Worm (Caenorhabditis elegans): ENCODE measurements around the gene dnj-20.

The dnj-20 gene

ce11 chrII:9601069-9601468, 22.9 kb downstream of the dnj-20 start (continued):
- TF ChIP-seq ztf-11 (tag; optimal IDR thresholded peaks at IDR 0.05) (no peak), Y116A8C.19 (tag; optimal IDR thresholded peaks at IDR 0.05; ENCODE audit: borderline replicate concordance) (no peak), irx-1 (tag; optimal IDR thresholded peaks at IDR 0.05) (peak; percentile 66), ceh-8 (GFP tag; optimal IDR thresholded peaks at IDR 0.05) (no peak), unc-130 (tag; optimal IDR thresholded peaks at IDR 0.05) (peak; percentile 94), grh-1 (GFP tag; IDR thresholded peaks at IDR 0.05) (peak; percentile 55), hpl-2 (GFP tag; optimal IDR thresholded peaks at IDR 0.05) (peak; percentile 7), nhr-20 (tag; optimal IDR thresholded peaks at IDR 0.05) (peak; percentile 96), nhr-237 (tag; optimal IDR thresholded peaks at IDR 0.05) (no peak), nhr-90 (tag; optimal IDR thresholded peaks at IDR 0.05; ENCODE audit: poor library complexity) (peak; percentile 87), efl-3 (GFP tag; optimal IDR thresholded peaks at IDR 0.05) (no peak), fos-1 (tag; optimal IDR thresholded peaks at IDR 0.05) (peak; percentile 22), lin-13 (GFP tag; optimal IDR thresholded peaks at IDR 0.05) (peak; percentile 65), ztf-4 (tag; optimal IDR thresholded peaks at IDR 0.05) (peak; percentile 83), elt-2 (tag; optimal IDR thresholded peaks at IDR 0.05) (no peak), alr-1 (tag; optimal IDR thresholded peaks at IDR 0.05; ENCODE audit: borderline replicate concordance) (no peak), rnt-1 (tag; optimal IDR thresholded peaks at IDR 0.05) (peak; percentile 67), zag-1 (tag; optimal IDR thresholded peaks at IDR 0.05) (no peak), mep-1 (tag; optimal IDR thresholded peaks at IDR 0.05) (peak; percentile 83), tbx-2 (tag; optimal IDR thresholded peaks at IDR 0.05) (peak; percentile 73), blmp-1 (tag; optimal IDR thresholded peaks at IDR 0.05) (peak; percentile 97), lsy-2 (tag; optimal IDR thresholded peaks at IDR 0.05) (peak; percentile 68 to 74), lir-3 (tag; optimal IDR thresholded peaks at IDR 0.05; ENCODE audit: poor library complexity) (peak; percentile 63), C04F5.9 (tag; optimal IDR thresholded peaks at IDR 0.05) (no peak), ets-5 (GFP tag; IDR thresholded peaks at IDR 0.05) (no peak), zip-4 (GFP tag; optimal IDR thresholded peaks at IDR 0.05) (peak; percentile 7), nhr-19 (GFP tag; conservative IDR thresholded peaks at IDR 0.05) (peak; percentile 94), nhr-11 (tag; optimal IDR thresholded peaks at IDR 0.05) (peak; percentile 88), unc-98 (GFP tag; IDR thresholded peaks at IDR 0.05) (no peak), C16A3.4 (tag; optimal IDR thresholded peaks at IDR 0.05) (peak; percentile 61), tlp-1 (tag; optimal IDR thresholded peaks at IDR 0.05) (no peak)

- TF ChIP-seq nhr-20 (tag; optimal IDR thresholded peaks at IDR 0.05) (no peak), snu-23 (GFP tag; optimal IDR thresholded peaks at IDR 0.05) (peak; percentile 9), unc-98 (GFP tag; IDR thresholded peaks at IDR 0.05) (no peak), skn-1 (tag; optimal IDR thresholded peaks at IDR 0.05) (no peak), lin-35 (GFP tag; optimal IDR thresholded peaks at IDR 0.05) (peak in 1 of 2 experiments; percentile 11), nhr-47 (tag; optimal IDR thresholded peaks at IDR 0.05) (no peak), ztf-4 (tag; optimal IDR thresholded peaks at IDR 0.05) (peak; percentile 36), nhr-84 (tag; optimal IDR thresholded peaks at IDR 0.05) (no peak), lin-14 (GFP tag; optimal IDR thresholded peaks at IDR 0.05) (peak; percentile 25), unc-62 (GFP tag; optimal IDR thresholded peaks at IDR 0.05) (no peak), efl-1 (optimal IDR thresholded peaks at IDR 0.05) (no peak), efl-1 (GFP tag; optimal IDR thresholded peaks at IDR 0.05 in 1 of 2) (peak in 1 of 2 experiments; percentile 37), elt-2 (tag; optimal IDR thresholded peaks at IDR 0.05) (peak; percentile 43), hlh-4 (tag; optimal IDR thresholded peaks at IDR 0.05) (no peak), nhr-19 (GFP tag; conservative IDR thresholded peaks at IDR 0.05) (peak; percentile 35), fkh-8 (tag; optimal IDR thresholded peaks at IDR 0.05) (no peak), nhr-71 (tag; optimal IDR thresholded peaks at IDR 0.05) (peak; percentile 46), nhr-11 (tag; optimal IDR thresholded peaks at IDR 0.05) (peak; percentile 46), elt-3 (tag; optimal IDR thresholded peaks at IDR 0.05) (no peak), mep-1 (tag; optimal IDR thresholded peaks at IDR 0.05) (no peak), zag-1 (tag; optimal IDR thresholded peaks at IDR 0.05) (no peak), egl-13 (tag; optimal IDR thresholded peaks at IDR 0.05) (no peak), mab-9 (GFP tag; IDR thresholded peaks at IDR 0.05) (no peak), C16A3.4 (tag; optimal IDR thresholded peaks at IDR 0.05) (no peak), nhr-28 (tag; optimal IDR thresholded peaks at IDR 0.05) (no peak), ets-5 (GFP tag; IDR thresholded peaks at IDR 0.05) (no peak), sptf-1 (tag; optimal IDR thresholded peaks at IDR 0.05) (no peak), lin-39 (tag; optimal IDR thresholded peaks at IDR 0.05) (peak; percentile 36), rnt-1 (tag; optimal IDR thresholded peaks at IDR 0.05) (peak; percentile 59), zip-4 (GFP tag; optimal IDR thresholded peaks at IDR 0.05) (no peak)
These were observed 23.8 kb downstream of the dnj-20 start for ce11 chrII:9600022-9600722.

All from whole organism, L1 larva.